Worm (Caenorhabditis elegans): ENCODE results near the gene clec-168.

clec-168 gene

ce11 chrIV:1255632-1256031, 1.1 kb upstream of the clec-168 start, which contains the start of gene clec-167:
TSS of gene clec-167 (minus strand) at chrIV:1255732.
- TF ChIP-seq nhr-10 (tag; optimal IDR thresholded peaks at IDR 0.05) = no peak
- no peak for TF ChIP-seq egl-27 (tag; optimal IDR thresholded peaks at IDR 0.05)
- no peak for TF ChIP-seq crh-2 (tag; optimal IDR thresholded peaks at IDR 0.05)
- no peak for TF ChIP-seq snpc-4 (tag; optimal IDR thresholded peaks at IDR 0.05)
- no peak for TF ChIP-seq mab-5 (tag; optimal IDR thresholded peaks at IDR 0.05)
- no peak for TF ChIP-seq nhr-12 (tag; optimal IDR thresholded peaks at IDR 0.05)
- TF ChIP-seq ceh-16 (tag; optimal IDR thresholded peaks at IDR 0.05) = no peak
- no peak for TF ChIP-seq zag-1 (tag; optimal IDR thresholded peaks at IDR 0.05)
- no peak for TF ChIP-seq mbf-1 (tag; optimal IDR thresholded peaks at IDR 0.05)
- TF ChIP-seq nhr-237 (tag; optimal IDR thresholded peaks at IDR 0.05) = no peak
- TF ChIP-seq nhr-25 (tag; optimal IDR thresholded peaks at IDR 0.05) = no peak
- TF ChIP-seq ztf-11 (tag; optimal IDR thresholded peaks at IDR 0.05) = no peak
- TF ChIP-seq Y55F3AM.14 (GFP tag; optimal IDR thresholded peaks at IDR 0.05) = no peak

- TF ChIP-seq nhr-25 (tag; optimal IDR thresholded peaks at IDR 0.05) (no peak), skn-1 (tag; optimal IDR thresholded peaks at IDR 0.05) (no peak), snpc-4 (tag; optimal IDR thresholded peaks at IDR 0.05) (peak; percentile 42)
Measured at ce11 chrIV:1260474-1260873, 3.7 kb downstream of the clec-168 start.

ce11 chrIV:1261024-1261423, 4.3 kb downstream of the clec-168 start, which contains the start of gene clec-169:
TSS of gene clec-169 (plus strand) at chrIV:1261324.
- TF ChIP-seq ztf-1 (GFP tag; conservative IDR thresholded peaks at IDR 0.05) (no peak), F13H6.1 (tag; optimal IDR thresholded peaks at IDR 0.05) (no peak), blmp-1 (tag; optimal IDR thresholded peaks at IDR 0.05; ENCODE audit: insufficient read depth) (no peak), nhr-77 (tag; optimal IDR thresholded peaks at IDR 0.05) (no peak), lin-39 (tag; optimal IDR thresholded peaks at IDR 0.05) (no peak), unc-39 (tag; optimal IDR thresholded peaks at IDR 0.05) (no peak), mbf-1 (tag; optimal IDR thresholded peaks at IDR 0.05) (no peak), snpc-4 (tag; optimal IDR thresholded peaks at IDR 0.05) (no peak), fos-1 (tag; optimal IDR thresholded peaks at IDR 0.05) (no peak), gmeb-1 (tag; optimal IDR thresholded peaks at IDR 0.05) (no peak), egl-27 (tag; optimal IDR thresholded peaks at IDR 0.05) (no peak), ztf-11 (tag; optimal IDR thresholded peaks at IDR 0.05) (no peak)

- TF ChIP-seq ztf-4 (tag; optimal IDR thresholded peaks at IDR 0.05) (no peak), dmd-4 (tag; optimal IDR thresholded peaks at IDR 0.05) (no peak), snpc-4 (tag; optimal IDR thresholded peaks at IDR 0.05) (no peak), sma-3 (GFP tag; optimal IDR thresholded peaks at IDR 0.05) (no peak), mab-5 (tag; optimal IDR thresholded peaks at IDR 0.05) (no peak), nhr-10 (tag; optimal IDR thresholded peaks at IDR 0.05) (no peak), sma-9 (GFP tag; optimal IDR thresholded peaks at IDR 0.05) (no peak), sma-9 (tag; optimal IDR thresholded peaks at IDR 0.05) (no peak), skn-1 (tag; optimal IDR thresholded peaks at IDR 0.05) (no peak), blmp-1 (tag; optimal IDR thresholded peaks at IDR 0.05; ENCODE audit: insufficient read depth) (no peak), elt-3 (tag; optimal IDR thresholded peaks at IDR 0.05) (no peak), unc-55 (GFP tag; optimal IDR thresholded peaks at IDR 0.05) (no peak), lin-13 (GFP tag; optimal IDR thresholded peaks at IDR 0.05) (no peak), ztf-1 (GFP tag; conservative IDR thresholded peaks at IDR 0.05) (no peak), zag-1 (tag; optimal IDR thresholded peaks at IDR 0.05) (no peak), ZK546.5 (tag; optimal IDR thresholded peaks at IDR 0.05) (no peak), mdl-1 (tag; optimal IDR thresholded peaks at IDR 0.05) (no peak)
Measured at ce11 chrIV:1261930-1262329, 5.2 kb downstream of the clec-168 start.

DNA sequence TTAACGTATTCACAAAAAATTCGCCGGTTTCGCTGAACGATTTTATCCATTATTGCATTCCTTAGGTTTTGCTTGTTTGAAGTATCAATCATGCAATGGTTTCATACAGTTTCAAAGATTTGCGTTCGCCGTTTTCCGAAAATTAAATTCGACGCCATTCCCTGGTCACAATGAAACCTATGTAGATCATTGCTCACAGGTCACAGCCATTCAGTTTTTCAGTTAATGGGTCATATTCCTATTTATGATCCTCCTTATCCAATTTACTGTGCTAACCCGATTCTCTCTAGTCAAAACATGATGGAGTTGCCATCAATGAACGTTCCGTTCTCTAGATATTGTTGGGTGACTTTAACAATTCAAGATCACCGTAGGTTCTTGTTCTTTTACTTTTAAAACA, 8.2 kb downstream of the clec-168 start, which contains the start of gene F38A1.13:
TSS of gene F38A1.13 (plus strand) at position 301 of the 400 bp plus-strand sequence.
- TF ChIP-seq ceh-16 (tag; optimal IDR thresholded peaks at IDR 0.05) (no peak), nhr-12 (tag; optimal IDR thresholded peaks at IDR 0.05) (no peak), C34F6.9 (tag; optimal IDR thresholded peaks at IDR 0.05) (no peak), nhr-23 (tag; optimal IDR thresholded peaks at IDR 0.05) (no peak), ztf-11 (tag; optimal IDR thresholded peaks at IDR 0.05) (no peak), mbf-1 (tag; optimal IDR thresholded peaks at IDR 0.05) (no peak), sem-4 (tag; optimal IDR thresholded peaks at IDR 0.05) (no peak), lsy-2 (tag; optimal IDR thresholded peaks at IDR 0.05) (no peak), R02D3.7 (tag; optimal IDR thresholded peaks at IDR 0.05) (no peak), egl-27 (tag; optimal IDR thresholded peaks at IDR 0.05) (no peak), sma-3 (GFP tag; optimal IDR thresholded peaks at IDR 0.05) (no peak), skn-1 (tag; optimal IDR thresholded peaks at IDR 0.05) (no peak), ama-1 (optimal IDR thresholded peaks at IDR 0.05) (no peak), lin-13 (GFP tag; optimal IDR thresholded peaks at IDR 0.05) (no peak), nhr-237 (tag; optimal IDR thresholded peaks at IDR 0.05) (no peak), elt-1 (tag; optimal IDR thresholded peaks at IDR 0.05) (no peak), F13H6.1 (tag; optimal IDR thresholded peaks at IDR 0.05) (no peak), nhr-25 (tag; optimal IDR thresholded peaks at IDR 0.05) (no peak)
